ENCODE assay signal across 1 fruit fly cellular context in the genomic region with DNA sequence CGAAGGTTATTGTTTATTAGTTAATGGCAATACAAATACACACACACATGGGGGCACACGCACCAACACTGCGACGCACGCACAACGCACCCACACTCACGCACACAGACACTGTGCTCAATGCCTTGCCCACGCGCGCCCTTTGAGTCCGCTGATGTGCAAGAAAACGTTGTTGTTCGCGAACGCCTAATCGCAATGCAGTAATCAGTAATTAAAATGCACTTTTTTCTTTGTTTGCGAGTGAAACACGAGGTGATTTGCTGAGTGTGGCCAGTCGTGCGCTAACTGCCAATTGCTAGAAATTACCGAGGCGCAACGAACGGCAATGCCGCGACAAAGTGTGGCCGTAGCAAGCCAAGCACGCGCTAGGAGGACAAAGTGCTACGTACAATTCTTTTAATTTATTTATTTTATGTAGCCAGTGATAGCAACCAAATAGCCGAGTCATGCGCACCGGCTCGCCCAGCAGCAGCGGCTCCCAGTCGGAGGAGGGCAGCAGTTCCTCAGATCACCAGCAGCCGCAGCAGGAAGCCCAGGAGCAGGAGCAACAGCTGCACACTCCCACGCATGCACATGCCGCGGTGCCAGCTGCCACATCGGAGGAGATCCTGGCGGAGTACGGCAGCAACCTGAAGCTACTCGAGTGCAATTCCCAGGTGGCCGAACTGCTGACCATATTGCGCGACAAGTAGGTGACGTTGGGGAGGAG.
TF ChIP-seq lines count a peak whose summit lies in the region.

A gene (minus strand): TSS at position 299 of the 709 bp plus-strand sequence.
A gene (plus strand): TSS at position 341 of the 709 bp plus-strand sequence.

TF ChIP-seq in whole organism, embryonic, 481 proteins besides CTCF, POLR2A, EP300 and RAD21 (continued from another document and continues in another):
- TF ChIP-seq Ets97D (GFP tag; optimal IDR thresholded peaks at IDR 0.05; lab: Kevin White, UChicago): peak; percentile 57
- TF ChIP-seq CG9727 (GFP tag; optimal IDR thresholded peaks at IDR 0.05; lab: Kevin White, UChicago): peak; percentile 14
- TF ChIP-seq sug (tag; optimal IDR thresholded peaks at IDR 0.05; lab: Kevin White, UChicago): peak; percentile 77
- TF ChIP-seq CG11456 (GFP tag; IDR thresholded peaks at IDR 0.05; lab: Robert Waterston, UW): no peak
- TF ChIP-seq NC2β (GFP tag; optimal IDR thresholded peaks at IDR 0.05; lab: Kevin White, UChicago): peak; percentile 37
- no peak for TF ChIP-seq CG15696 (tag; optimal IDR thresholded peaks at IDR 0.05; lab: Kevin White, UChicago)
- peak in 1 of 2 experiments; percentile 0 for TF ChIP-seq chif (GFP tag; optimal IDR thresholded peaks at IDR 0.05; lab: Kevin White, UChicago)
- TF ChIP-seq bcd (GFP tag; optimal IDR thresholded peaks at IDR 0.05; lab: Kevin White, UChicago): peak; percentile 19
- TF ChIP-seq CG13624 (GFP tag; optimal IDR thresholded peaks at IDR 0.05; lab: Kevin White, UChicago): peak; percentile 32
- TF ChIP-seq tup (GFP tag; optimal IDR thresholded peaks at IDR 0.05; lab: Kevin White, UChicago): peak; percentile 5
- TF ChIP-seq cwo (GFP tag; optimal IDR thresholded peaks at IDR 0.05; lab: Kevin White, UChicago): peak; percentile 36
- peak; percentile 96 for TF ChIP-seq CG9797 (GFP tag; optimal IDR thresholded peaks at IDR 0.05; lab: Kevin White, UChicago)
- TF ChIP-seq amos (GFP tag; IDR thresholded peaks at IDR 0.05; lab: Robert Waterston, UW; ENCODE audit: partially characterized antibody): peak; percentile 48
- no peak for TF ChIP-seq CG31388 (GFP tag; optimal IDR thresholded peaks at IDR 0.05; lab: Kevin White, UChicago)
- no peak for TF ChIP-seq CG3407 (GFP tag; optimal IDR thresholded peaks at IDR 0.05; lab: Kevin White, UChicago)
- TF ChIP-seq nmo (GFP tag; optimal IDR thresholded peaks at IDR 0.05; lab: Kevin White, UChicago): peak; percentile 37
- TF ChIP-seq Lhr (GFP tag; optimal IDR thresholded peaks at IDR 0.05; lab: Kevin White, UChicago): peak; percentile 40
- TF ChIP-seq CG10209 (GFP tag; optimal IDR thresholded peaks at IDR 0.05; lab: Kevin White, UChicago): peak; percentile 25
- TF ChIP-seq phol (tag; optimal IDR thresholded peaks at IDR 0.05; lab: Kevin White, UChicago): peak; percentile 37
- no peak for TF ChIP-seq maf-S (GFP tag; optimal IDR thresholded peaks at IDR 0.05; lab: Kevin White, UChicago)
- TF ChIP-seq ranshi (GFP tag; IDR thresholded peaks at IDR 0.05; lab: Robert Waterston, UW): no peak
- no peak for TF ChIP-seq fd64A (GFP tag; optimal IDR thresholded peaks at IDR 0.05; lab: Kevin White, UChicago)
- TF ChIP-seq chinmo (GFP tag; IDR thresholded peaks at IDR 0.05; lab: Robert Waterston, UW; ENCODE audit: partially characterized antibody): peak; percentile 92; the same call in 2 of the 4 replicates
- no peak for TF ChIP-seq jing (GFP tag; optimal IDR thresholded peaks at IDR 0.05; lab: Kevin White, UChicago)
- no peak for TF ChIP-seq CG7271 (tag; optimal IDR thresholded peaks at IDR 0.05; lab: Kevin White, UChicago)
- TF ChIP-seq CG13287 (GFP tag; IDR thresholded peaks at IDR 0.05; lab: Robert Waterston, UW; ENCODE audit: partially characterized antibody): peak; percentile 45; the same call in 1 of the 2 replicates
- peak; percentile 45 for TF ChIP-seq Dad (GFP tag; optimal IDR thresholded peaks at IDR 0.05; lab: Kevin White, UChicago)
- no peak for TF ChIP-seq zf30C (GFP tag; optimal IDR thresholded peaks at IDR 0.05; lab: Kevin White, UChicago)
- TF ChIP-seq D (optimal IDR thresholded peaks at IDR 0.05; lab: Kevin White, UChicago): no peak
- TF ChIP-seq D (GFP tag; optimal IDR thresholded peaks at IDR 0.05; lab: Kevin White, UChicago): no peak
- no peak for TF ChIP-seq CG15011 (GFP tag; optimal IDR thresholded peaks at IDR 0.05; lab: Kevin White, UChicago)
- peak; percentile 81 for TF ChIP-seq trem (tag; optimal IDR thresholded peaks at IDR 0.05; lab: Kevin White, UChicago)
- no peak for TF ChIP-seq CG17359 (tag; optimal IDR thresholded peaks at IDR 0.05; lab: Kevin White, UChicago)
- no peak for TF ChIP-seq Oaz (GFP tag; IDR thresholded peaks at IDR 0.05; lab: Robert Waterston, UW)
- peak; percentile 32 for TF ChIP-seq Meics (GFP tag; optimal IDR thresholded peaks at IDR 0.05; lab: Kevin White, UChicago)
- no peak for TF ChIP-seq CG12155 (GFP tag; optimal IDR thresholded peaks at IDR 0.05; lab: Kevin White, UChicago)
- no peak for TF ChIP-seq Gsc (GFP tag; IDR thresholded peaks at IDR 0.05; lab: Robert Waterston, UW)
- no peak for TF ChIP-seq Asciz (GFP tag; optimal IDR thresholded peaks at IDR 0.05; lab: Kevin White, UChicago)
- TF ChIP-seq row (GFP tag; IDR thresholded peaks at IDR 0.05; lab: Robert Waterston, UW): 0 out of 3 replicates have a peak, but pooled peaks have one; percentile 22
- TF ChIP-seq stc (GFP tag; IDR thresholded peaks at IDR 0.05; lab: Robert Waterston, UW): no peak
- TF ChIP-seq prd (optimal IDR thresholded peaks at IDR 0.05; lab: Kevin White, UChicago): no peak
- no peak for TF ChIP-seq prd (GFP tag; IDR thresholded peaks at IDR 0.05; lab: Robert Waterston, UW)
- no peak for TF ChIP-seq ssp (GFP tag; IDR thresholded peaks at IDR 0.05; lab: Robert Waterston, UW)
- peak; percentile 35 for TF ChIP-seq mirr (GFP tag; optimal IDR thresholded peaks at IDR 0.05; lab: Kevin White, UChicago)
- peak; percentile 56 for TF ChIP-seq ci (GFP tag; IDR thresholded peaks at IDR 0.05; lab: Robert Waterston, UW)
- TF ChIP-seq CG9817 (tag; optimal IDR thresholded peaks at IDR 0.05; lab: Kevin White, UChicago): no peak
- peak; percentile 62 for TF ChIP-seq CG12299 (tag; optimal IDR thresholded peaks at IDR 0.05; lab: Kevin White, UChicago)
- peak; percentile 87 for TF ChIP-seq ftz-f1 (GFP tag; optimal IDR thresholded peaks at IDR 0.05; lab: Kevin White, UChicago)
- peak; percentile 20 for TF ChIP-seq PHDP (tag; optimal IDR thresholded peaks at IDR 0.05; lab: Kevin White, UChicago)
- TF ChIP-seq E2f2 (GFP tag; IDR thresholded peaks at IDR 0.05; lab: Robert Waterston, UW): peak; percentile 24; the same call in 1 of the 2 replicates
- TF ChIP-seq cg (GFP tag; optimal IDR thresholded peaks at IDR 0.05; lab: Kevin White, UChicago): peak; percentile 93
- no peak for TF ChIP-seq pan (optimal IDR thresholded peaks at IDR 0.05; lab: Kevin White, UChicago)
- TF ChIP-seq pan (GFP tag; optimal IDR thresholded peaks at IDR 0.05 in 1 of 2, IDR thresholded peaks at IDR 0.05 in 1 of 2): peak in 1 of 2 experiments; percentile 26
- TF ChIP-seq Dref (GFP tag; IDR thresholded peaks at IDR 0.05; lab: Robert Waterston, UW): peak; percentile 45
- peak; percentile 82 for TF ChIP-seq CG1603 (tag; optimal IDR thresholded peaks at IDR 0.05; lab: Kevin White, UChicago)
- peak; percentile 45; the same call in 1 of the 4 replicates for TF ChIP-seq Dll (GFP tag; IDR thresholded peaks at IDR 0.05; lab: Robert Waterston, UW; ENCODE audit: partially characterized antibody)
- peak; percentile 36 for TF ChIP-seq Sry-δ (GFP tag; optimal IDR thresholded peaks at IDR 0.05; lab: Kevin White, UChicago)
- no peak for TF ChIP-seq slp2 (GFP tag; optimal IDR thresholded peaks at IDR 0.05; lab: Kevin White, UChicago)
- peak; percentile 16; the same call in 1 of the 2 replicates for TF ChIP-seq onecut (GFP tag; IDR thresholded peaks at IDR 0.05; lab: Robert Waterston, UW)
- TF ChIP-seq CG30020 (tag; optimal IDR thresholded peaks at IDR 0.05; lab: Kevin White, UChicago): peak; percentile 9
- peak; percentile 10 for TF ChIP-seq nerfin-1 (tag; optimal IDR thresholded peaks at IDR 0.05; lab: Kevin White, UChicago)
- peak; percentile 8 for TF ChIP-seq CG6854 (GFP tag; optimal IDR thresholded peaks at IDR 0.05; lab: Kevin White, UChicago)
- TF ChIP-seq CG6813 (GFP tag; optimal IDR thresholded peaks at IDR 0.05; lab: Kevin White, UChicago): no peak
- peak; percentile 68 for TF ChIP-seq CG12659 (GFP tag; optimal IDR thresholded peaks at IDR 0.05; lab: Kevin White, UChicago)
- 0 out of 3 replicates have a peak, but pooled peaks have one; percentile 37 for TF ChIP-seq z (GFP tag; IDR thresholded peaks at IDR 0.05; lab: Robert Waterston, UW)
- no peak for TF ChIP-seq pnt (GFP tag; optimal IDR thresholded peaks at IDR 0.05; lab: Kevin White, UChicago)
- peak; percentile 44 for TF ChIP-seq CG3995 (GFP tag; optimal IDR thresholded peaks at IDR 0.05; lab: Kevin White, UChicago)
- no peak for TF ChIP-seq TFAM (GFP tag; optimal IDR thresholded peaks at IDR 0.05; lab: Kevin White, UChicago)
- TF ChIP-seq CG32532 (GFP tag; IDR thresholded peaks at IDR 0.05; lab: Robert Waterston, UW): peak; percentile 42
- TF ChIP-seq CG4282 (GFP tag; optimal IDR thresholded peaks at IDR 0.05; lab: Kevin White, UChicago): peak; percentile 9
- no peak for TF ChIP-seq CG3838 (GFP tag; optimal IDR thresholded peaks at IDR 0.05; lab: Kevin White, UChicago)
- no peak for TF ChIP-seq B-H2 (GFP tag; optimal IDR thresholded peaks at IDR 0.05; lab: Kevin White, UChicago)
- TF ChIP-seq caup (GFP tag; optimal IDR thresholded peaks at IDR 0.05; lab: Kevin White, UChicago; ENCODE audit: severe bottlenecking): no peak
- peak; percentile 95 for TF ChIP-seq gfzf (GFP tag; optimal IDR thresholded peaks at IDR 0.05; lab: Kevin White, UChicago)
- no peak for TF ChIP-seq CG11723 (GFP tag; optimal IDR thresholded peaks at IDR 0.05; lab: Kevin White, UChicago)
- TF ChIP-seq CG34224 (GFP tag; IDR thresholded peaks at IDR 0.05; lab: Robert Waterston, UW; ENCODE audit: partially characterized antibody): peak; percentile 29; the same call in 1 of the 3 replicates
- TF ChIP-seq Pdp1 (GFP tag; optimal IDR thresholded peaks at IDR 0.05; lab: Kevin White, UChicago): peak in 1 of 2 experiments; percentile 53
- peak; percentile 40 for TF ChIP-seq Jarid2 (GFP tag; optimal IDR thresholded peaks at IDR 0.05; lab: Kevin White, UChicago)
- TF ChIP-seq Sin3A (optimal IDR thresholded peaks at IDR 0.05; lab: Kevin White, UChicago): peak; percentile 66
- peak; percentile 87 for TF ChIP-seq MBD-R2 (GFP tag; IDR thresholded peaks at IDR 0.05; lab: Robert Waterston, UW)
- TF ChIP-seq crc (GFP tag; optimal IDR thresholded peaks at IDR 0.05; lab: Kevin White, UChicago): no peak
- TF ChIP-seq lov (optimal IDR thresholded peaks at IDR 0.05; lab: Kevin White, UChicago): no peak
- 0 out of 3 replicates have a peak, but pooled peaks have one; percentile 40 for TF ChIP-seq lov (GFP tag; IDR thresholded peaks at IDR 0.05; lab: Robert Waterston, UW)
- peak; percentile 46 for TF ChIP-seq CG17912 (GFP tag; optimal IDR thresholded peaks at IDR 0.05; lab: Kevin White, UChicago)
- TF ChIP-seq fd102C (GFP tag; optimal IDR thresholded peaks at IDR 0.05; lab: Kevin White, UChicago): no peak
- TF ChIP-seq CG13894 (tag; optimal IDR thresholded peaks at IDR 0.05; lab: Kevin White, UChicago): peak; percentile 42
- 0 out of 2 replicates have a peak, but pooled peaks have one; percentile 10 for TF ChIP-seq nerfin-2 (GFP tag; IDR thresholded peaks at IDR 0.05; lab: Robert Waterston, UW; ENCODE audit: partially characterized antibody)
- TF ChIP-seq bigmax (GFP tag; optimal IDR thresholded peaks at IDR 0.05; lab: Kevin White, UChicago): peak; percentile 46
- TF ChIP-seq Sox100B (GFP tag; optimal IDR thresholded peaks at IDR 0.05; lab: Kevin White, UChicago): no peak
- TF ChIP-seq CG15601 (tag; optimal IDR thresholded peaks at IDR 0.05; lab: Kevin White, UChicago): peak; percentile 2
- no peak for TF ChIP-seq schlank (tag; optimal IDR thresholded peaks at IDR 0.05; lab: Kevin White, UChicago)
- no peak for TF ChIP-seq mam (GFP tag; optimal IDR thresholded peaks at IDR 0.05; lab: Kevin White, UChicago)
- 0 out of 2 replicates have a peak, but pooled peaks have one; percentile 21 for TF ChIP-seq Atf6 (GFP tag; IDR thresholded peaks at IDR 0.05; lab: Robert Waterston, UW)
- TF ChIP-seq Hey (tag; optimal IDR thresholded peaks at IDR 0.05; lab: Kevin White, UChicago): peak; percentile 35
- TF ChIP-seq CG10147 (GFP tag; optimal IDR thresholded peaks at IDR 0.05; lab: Kevin White, UChicago): no peak
- TF ChIP-seq CG10565 (GFP tag; optimal IDR thresholded peaks at IDR 0.05; lab: Kevin White, UChicago): no peak
- TF ChIP-seq CG17829 (tag; optimal IDR thresholded peaks at IDR 0.05; lab: Kevin White, UChicago): peak; percentile 22
- TF ChIP-seq CG1233 (GFP tag; optimal IDR thresholded peaks at IDR 0.05; lab: Kevin White, UChicago): peak; percentile 15
- TF ChIP-seq CG12391 (tag; optimal IDR thresholded peaks at IDR 0.05; lab: Kevin White, UChicago): peak; percentile 12
- TF ChIP-seq fu2 (GFP tag; optimal IDR thresholded peaks at IDR 0.05; lab: Kevin White, UChicago): no peak
- TF ChIP-seq CG2116 (GFP tag; optimal IDR thresholded peaks at IDR 0.05; lab: Kevin White, UChicago): peak; percentile 27
- TF ChIP-seq Rx (GFP tag; IDR thresholded peaks at IDR 0.05; lab: Robert Waterston, UW): no peak
- TF ChIP-seq CG4617 (GFP tag; optimal IDR thresholded peaks at IDR 0.05; lab: Kevin White, UChicago; ENCODE audit: borderline replicate concordance): peak; percentile 98
- no peak for TF ChIP-seq CG14667 (GFP tag; IDR thresholded peaks at IDR 0.05; lab: Robert Waterston, UW)
- TF ChIP-seq vvl (GFP tag; IDR thresholded peaks at IDR 0.05; lab: Robert Waterston, UW): peak; percentile 44; the same call in 1 of the 2 replicates
- no peak for TF ChIP-seq ash1 (GFP tag; optimal IDR thresholded peaks at IDR 0.05; lab: Kevin White, UChicago)
- TF ChIP-seq CG30431 (GFP tag; optimal IDR thresholded peaks at IDR 0.05; lab: Kevin White, UChicago): no peak
- TF ChIP-seq knrl (GFP tag; IDR thresholded peaks at IDR 0.05; lab: Robert Waterston, UW; ENCODE audit: partially characterized antibody): peak; percentile 26; the same call in 1 of the 3 replicates
- TF ChIP-seq CG7928 (GFP tag; optimal IDR thresholded peaks at IDR 0.05; lab: Kevin White, UChicago): peak; percentile 14
- peak; percentile 16 for TF ChIP-seq CG18599 (GFP tag; optimal IDR thresholded peaks at IDR 0.05; lab: Kevin White, UChicago)
- TF ChIP-seq scrt (GFP tag; optimal IDR thresholded peaks at IDR 0.05; lab: Kevin White, UChicago): peak; percentile 55
- TF ChIP-seq cato (GFP tag; optimal IDR thresholded peaks at IDR 0.05; lab: Kevin White, UChicago; ENCODE audit: borderline replicate concordance): no peak
- TF ChIP-seq CG31365 (tag; optimal IDR thresholded peaks at IDR 0.05; lab: Kevin White, UChicago): no peak
- TF ChIP-seq dmrt99B (tag; optimal IDR thresholded peaks at IDR 0.05; lab: Kevin White, UChicago): no peak
- TF ChIP-seq Rfx (GFP tag; IDR thresholded peaks at IDR 0.05; lab: Robert Waterston, UW): peak; percentile 31; the same call in 1 of the 2 replicates
- no peak for TF ChIP-seq Gug (GFP tag; IDR thresholded peaks at IDR 0.05; lab: Robert Waterston, UW)
- peak; percentile 16 for TF ChIP-seq Myb (GFP tag; optimal IDR thresholded peaks at IDR 0.05; lab: Kevin White, UChicago)
- TF ChIP-seq YL-1 (GFP tag; optimal IDR thresholded peaks at IDR 0.05; lab: Kevin White, UChicago): peak; percentile 98
- no peak for TF ChIP-seq CG3065 (GFP tag; optimal IDR thresholded peaks at IDR 0.05; lab: Kevin White, UChicago)
